Worm (Caenorhabditis elegans) whole organism, young adult: ENCODE results near the gene hex-3.

Source experiments
- Y67H2A.10 ChIP-seq: fragments of 200-800 bp; sonication (Bioruptor generic); conservative IDR thresholded peaks from 2 replicates; pipeline ENCODE4 v1.3.6; 2022; ENCODE audit warnings: missing genetic modification reagents, missing genetic modification characterization, missing compliant biosample characterization
- Y95B8A.8 ChIP-seq: fragments of 200-800 bp; sonication (Bioruptor generic); IDR thresholded peaks from 2 replicates; pipeline ENCODE4 v1.3.6; 2022; ENCODE audit warnings: missing genetic modification reagents, missing genetic modification characterization, missing compliant biosample characterization
- ceh-100 ChIP-seq: fragments of 200-800 bp; sonication (Bioruptor generic); IDR thresholded peaks from 2 replicates; pipeline ENCODE4 v1.3.6; 2022; ENCODE audit warnings: missing genetic modification reagents, missing genetic modification characterization, missing compliant biosample characterization
- ekl-4 ChIP-seq: fragments of 200-800 bp; sonication (Bioruptor generic); IDR thresholded peaks from 2 replicates; pipeline ENCODE4 v1.3.6; 2022; ENCODE audit warnings: missing genetic modification reagents, missing genetic modification characterization, missing compliant biosample characterization
- lin-35 ChIP-seq, 3 experiments: fragments of 150-350 bp in 2 of 3; sonication (generic microtip) in 1 of 3; optimal IDR thresholded peaks; 2 replicates each; lab custom pipeline; 2014 to 2018; ENCODE audit warnings: missing biosample characterization in 3 of 3, missing genetic modification characterization in 3 of 3, missing genetic modification reagents in 3 of 3
- nfya-1 ChIP-seq: sonication (generic microtip); optimal IDR thresholded peaks from 2 replicates; lab custom pipeline; 2017; ENCODE audit warnings: antibody characterized with exemption, missing compliant biosample characterization, missing genetic modification characterization, borderline replicate concordance; ENCODE audit not compliant: insufficient read depth
- unc-62 ChIP-seq: fragments of 150-350 bp; optimal IDR thresholded peaks from 2 replicates; lab custom pipeline; 2014; ENCODE audit warnings: missing biosample characterization, missing genetic modification reagents, missing genetic modification characterization

- TF ChIP-seq ekl-4 (GFP tag; lab: Robert Waterston, UW) (no peak), lin-35 (GFP tag; optimal IDR thresholded peaks at IDR 0.05; lab: Kevin White, UChicago) (no peak), Y67H2A.10 (GFP tag; lab: Robert Waterston, UW) (no peak), nfya-1 (tag; lab: Kevin White, UChicago) (no peak), Y95B8A.8 (GFP tag; lab: Robert Waterston, UW) (no peak), unc-62 (no peak), ceh-100 (GFP tag; lab: Robert Waterston, UW) (no peak)
Observed at ce11 chrIII:10870161-10870560, 21.1 kb downstream of the hex-3 start.
